Fruit fly (Drosophila melanogaster) whole organism, embryonic: ENCODE measurements around the gene CG13313.

Source experiments
- Adf1 ChIP-seq: fragments of 200-800 bp; sonication (Bioruptor generic); IDR thresholded peaks from 2 replicates; pipeline ENCODE4 v1.3.6; 2022; ENCODE audit warnings: missing biosample characterization, missing genetic modification characterization
- Awh ChIP-seq: fragments of 200-800 bp; sonication (Bioruptor generic); IDR thresholded peaks from 2 replicates; pipeline ENCODE4, ENCODE4 v1.3.6; 2022; ENCODE audit warnings: missing biosample characterization, missing genetic modification characterization
- B-H1 ChIP-seq: fragments of 200-800 bp; sonication (Bioruptor generic); IDR thresholded peaks from 3 replicates; pipeline ENCODE4 v1.3.6; 2022; ENCODE audit warnings: missing biosample characterization, missing genetic modification characterization
- CG12104 ChIP-seq: fragments of 200-800 bp; sonication (Bioruptor generic); optimal IDR thresholded peaks from 3 replicates; lab custom pipeline; 2016; ENCODE audit warnings: missing biosample characterization, missing genetic modification characterization
- CG14014 ChIP-seq: fragments of 200-800 bp; sonication (Bioruptor generic); IDR thresholded peaks from 2 replicates; pipeline ENCODE4 v1.3.6; 2022; ENCODE audit warnings: missing biosample characterization, missing genetic modification characterization
- CG15514 ChIP-seq: fragments of 200-800 bp; sonication (Bioruptor generic); optimal IDR thresholded peaks from 3 replicates; lab custom pipeline; 2017; ENCODE audit warnings: missing biosample characterization, missing genetic modification characterization, mild to moderate bottlenecking, moderate library complexity, missing genetic modification reagents
- CG1603 ChIP-seq: fragments of 200-800 bp; sonication (Bioruptor generic); optimal IDR thresholded peaks from 2 replicates; lab custom pipeline; 2019; ENCODE audit warnings: missing biosample characterization, mild to moderate bottlenecking, missing genetic modification characterization, moderate library complexity
- CG17829 ChIP-seq: fragments of 200-800 bp; optimal IDR thresholded peaks from 2 replicates; lab custom pipeline; 2019; ENCODE audit warnings: missing biosample characterization, mild to moderate bottlenecking, missing genetic modification characterization, moderate library complexity
- CG18599 ChIP-seq: fragments of 200-800 bp; sonication (Bioruptor generic); optimal IDR thresholded peaks from 3 replicates; lab custom pipeline; 2017; ENCODE audit warnings: missing biosample characterization, missing genetic modification characterization, mild to moderate bottlenecking, moderate library complexity, missing genetic modification reagents
- CG32767 ChIP-seq: fragments of 200-800 bp; sonication (Bioruptor generic); IDR thresholded peaks from 2 replicates; pipeline ENCODE4 v1.3.6; 2022; ENCODE audit warnings: missing biosample characterization, missing genetic modification characterization
- CG32772 ChIP-seq: fragments of 200-800 bp; sonication (Bioruptor generic); IDR thresholded peaks from 2 replicates; pipeline ENCODE4 v1.3.6; 2022; ENCODE audit warnings: missing biosample characterization, missing genetic modification characterization
- CG3281 ChIP-seq: fragments of 200-800 bp; sonication (Bioruptor generic); optimal IDR thresholded peaks from 3 replicates; lab custom pipeline; 2017; ENCODE audit warnings: missing biosample characterization, mild to moderate bottlenecking, missing genetic modification characterization
- CG6175 ChIP-seq: fragments of 200-800 bp; sonication (Bioruptor generic); IDR thresholded peaks from 3 replicates; pipeline ENCODE4 v1.3.6; 2022; ENCODE audit warnings: missing biosample characterization, missing genetic modification characterization
- CG6854 ChIP-seq: fragments of 200-800 bp; sonication (Bioruptor generic); optimal IDR thresholded peaks from 3 replicates; lab custom pipeline; 2017; ENCODE audit warnings: missing biosample characterization, mild to moderate bottlenecking, missing genetic modification characterization
- CG7271 ChIP-seq: fragments of 200-800 bp; sonication (Bioruptor generic); optimal IDR thresholded peaks from 2 replicates; lab custom pipeline; 2018; ENCODE audit warnings: missing biosample characterization, mild to moderate bottlenecking, missing genetic modification characterization, moderate library complexity
- Deaf1 ChIP-seq: fragments of 200-800 bp; optimal IDR thresholded peaks from 3 replicates; lab custom pipeline; 2019; ENCODE audit warnings: missing biosample characterization, mild to moderate bottlenecking, missing genetic modification characterization, moderate library complexity
- Drgx ChIP-seq: fragments of 200-800 bp; sonication (Bioruptor generic); IDR thresholded peaks from 2 replicates; pipeline ENCODE4 v1.3.6; 2022; ENCODE audit warnings: missing biosample characterization, missing genetic modification characterization
- E2f2 ChIP-seq: fragments of 200-800 bp; sonication (Bioruptor generic); IDR thresholded peaks from 2 replicates; pipeline ENCODE4 v1.3.6; 2022; ENCODE audit warnings: missing biosample characterization, missing genetic modification characterization
- HHEX ChIP-seq: fragments of 200-800 bp; sonication (Bioruptor generic); optimal IDR thresholded peaks from 3 replicates; lab custom pipeline; 2017; ENCODE audit warnings: missing biosample characterization, mild to moderate bottlenecking, missing genetic modification characterization, missing genetic modification reagents
- Hand ChIP-seq: fragments of 200-800 bp; sonication (Bioruptor generic); optimal IDR thresholded peaks from 2 replicates; lab custom pipeline; 2017; ENCODE audit warnings: mild to moderate bottlenecking, missing biosample characterization, missing genetic modification reagents, missing genetic modification characterization
- Kr ChIP-seq: fragments of 200-800 bp; sonication (Bioruptor generic); optimal IDR thresholded peaks from 2 replicates; lab custom pipeline; 2017; ENCODE audit warnings: missing biosample characterization, mild to moderate bottlenecking, missing genetic modification characterization
- Med ChIP-seq: fragments of 200-800 bp; sonication (Bioruptor generic); peaks from one replicate; lab custom pipeline; 2016; ENCODE audit warnings: missing biosample characterization, missing genetic modification characterization, mild to moderate bottlenecking, inconsistent platforms, moderate library complexity
- Opbp ChIP-seq: fragments of 200-800 bp; sonication (Bioruptor generic); IDR thresholded peaks from 3 replicates; pipeline ENCODE4 v1.3.6; 2022; ENCODE audit warnings: missing biosample characterization, missing genetic modification characterization; ENCODE audit not compliant: partially characterized antibody
- Scr ChIP-seq: fragments of 200-800 bp; sonication (Bioruptor generic); IDR thresholded peaks from 2 replicates; pipeline ENCODE4 v1.3.6; 2022; ENCODE audit warnings: missing biosample characterization, missing genetic modification characterization; ENCODE audit not compliant: partially characterized antibody
- Six4 ChIP-seq: fragments of 200-800 bp; sonication (Bioruptor generic); optimal IDR thresholded peaks from 2 replicates; lab custom pipeline; 2016; ENCODE audit warnings: missing biosample characterization, missing genetic modification characterization
- Stat92E ChIP-seq, 3 experiments: fragments of >200 bp in 2 of 3; fragments of 200-800 bp in 1 of 3; sonication (Bioruptor generic) in 1 of 3; optimal IDR thresholded peaks; 2 replicates each; lab custom pipeline; 2017 to 2019; ENCODE audit warnings: missing biosample characterization in 3 of 3, missing genetic modification characterization in 3 of 3, mild to moderate bottlenecking in 1 of 3, moderate library complexity in 1 of 3
- Usf ChIP-seq: fragments of 200-800 bp; sonication (Bioruptor generic); optimal IDR thresholded peaks from 2 replicates; lab custom pipeline; 2017; ENCODE audit warnings: missing genotype, missing biosample characterization, missing genetic modification characterization
- bowl ChIP-seq: fragments of 200-800 bp; sonication (Bioruptor generic); IDR thresholded peaks from 2 replicates; pipeline ENCODE4 v1.3.6; 2022; ENCODE audit warnings: missing biosample characterization, missing genetic modification characterization
- ci ChIP-seq: fragments of 200-800 bp; sonication (Bioruptor generic); IDR thresholded peaks from 3 replicates; pipeline ENCODE4 v1.3.6; 2022; ENCODE audit warnings: missing biosample characterization, missing genetic modification characterization
- crol ChIP-seq: fragments of 200-800 bp; sonication (Bioruptor generic); IDR thresholded peaks from 2 replicates; pipeline ENCODE4 v1.3.6; 2022; ENCODE audit warnings: missing biosample characterization, missing genetic modification characterization
- fd64A ChIP-seq: fragments of 200-800 bp; sonication (Bioruptor generic); optimal IDR thresholded peaks from 3 replicates; lab custom pipeline; 2018; ENCODE audit warnings: missing biosample characterization, mild to moderate bottlenecking, missing genetic modification characterization
- gro ChIP-seq: fragments of 200-800 bp; sonication (Bioruptor generic); optimal IDR thresholded peaks from 2 replicates; lab custom pipeline; 2016; ENCODE audit warnings: missing biosample characterization, missing genetic modification characterization
- hkb ChIP-seq, 2 experiments: fragments of 200-800 bp in 1 of 2; fragments of >200 bp in 1 of 2; sonication (Bioruptor generic) in 1 of 2; IDR thresholded peaks in 1 of 2; optimal IDR thresholded peaks in 1 of 2; 2 replicates each; pipeline versions ENCODE4 v1.3.6 to Lab custom; 2017 to 2022; ENCODE audit warnings: missing biosample characterization in 1 of 2, missing genetic modification characterization in 1 of 2
- lov ChIP-seq, 2 experiments: fragments of 200-800 bp in 1 of 2; fragments of >200 bp in 1 of 2; sonication (Bioruptor generic) in 1 of 2; IDR thresholded peaks in 1 of 2; optimal IDR thresholded peaks in 1 of 2; 2 replicates in 1 of 2; 3 replicates in 1 of 2; pipeline versions ENCODE4 v1.3.6 to Lab custom; 2017 to 2022; ENCODE audit warnings: missing biosample characterization in 1 of 2, missing genetic modification characterization in 1 of 2
- maf-S ChIP-seq: fragments of 200-800 bp; sonication (Bioruptor generic); optimal IDR thresholded peaks from 2 replicates; lab custom pipeline; 2016; ENCODE audit warnings: missing biosample characterization, missing genetic modification characterization
- nerfin-1 ChIP-seq: fragments of 200-800 bp; sonication (Bioruptor generic); optimal IDR thresholded peaks from 3 replicates; lab custom pipeline; 2019; ENCODE audit warnings: missing biosample characterization, mild to moderate bottlenecking, missing genetic modification characterization, moderate library complexity
- nmo ChIP-seq: fragments of 200-800 bp; sonication (Bioruptor generic); optimal IDR thresholded peaks from 2 replicates; lab custom pipeline; 2018; ENCODE audit warnings: missing biosample characterization, mild to moderate bottlenecking, missing genetic modification characterization, moderate library complexity
- peb ChIP-seq: fragments of 200-800 bp; sonication (Bioruptor generic); IDR thresholded peaks from 2 replicates; pipeline ENCODE4 v1.3.6; 2022; ENCODE audit warnings: missing biosample characterization, missing genetic modification characterization
- pum ChIP-seq: fragments of 200-800 bp; sonication (Bioruptor generic); optimal IDR thresholded peaks from 2 replicates; lab custom pipeline; 2016; ENCODE audit warnings: missing biosample characterization, missing genetic modification characterization
- sens ChIP-seq: fragments of 200-800 bp; sonication (Bioruptor generic); peaks from one replicate; lab custom pipeline; 2016; ENCODE audit warnings: missing biosample characterization, missing genetic modification characterization
- tna ChIP-seq: fragments of 200-800 bp; sonication (Bioruptor generic); IDR thresholded peaks from 2 replicates; pipeline ENCODE4 v1.3.6; 2022; ENCODE audit warnings: missing biosample characterization, missing genetic modification characterization; ENCODE audit not compliant: partially characterized antibody
- zen2 ChIP-seq: fragments of 200-800 bp; sonication (Bioruptor generic); IDR thresholded peaks from 3 replicates; pipeline ENCODE4 v1.3.6; 2022; ENCODE audit warnings: missing biosample characterization, missing genetic modification characterization; ENCODE audit not compliant: partially characterized antibody
- zfh1 ChIP-seq: fragments of 200-800 bp; sonication (Bioruptor generic); IDR thresholded peaks from 3 replicates; pipeline ENCODE4 v1.3.6; 2022; ENCODE audit warnings: missing biosample characterization, missing genetic modification characterization

The CG13313 gene

DNA sequence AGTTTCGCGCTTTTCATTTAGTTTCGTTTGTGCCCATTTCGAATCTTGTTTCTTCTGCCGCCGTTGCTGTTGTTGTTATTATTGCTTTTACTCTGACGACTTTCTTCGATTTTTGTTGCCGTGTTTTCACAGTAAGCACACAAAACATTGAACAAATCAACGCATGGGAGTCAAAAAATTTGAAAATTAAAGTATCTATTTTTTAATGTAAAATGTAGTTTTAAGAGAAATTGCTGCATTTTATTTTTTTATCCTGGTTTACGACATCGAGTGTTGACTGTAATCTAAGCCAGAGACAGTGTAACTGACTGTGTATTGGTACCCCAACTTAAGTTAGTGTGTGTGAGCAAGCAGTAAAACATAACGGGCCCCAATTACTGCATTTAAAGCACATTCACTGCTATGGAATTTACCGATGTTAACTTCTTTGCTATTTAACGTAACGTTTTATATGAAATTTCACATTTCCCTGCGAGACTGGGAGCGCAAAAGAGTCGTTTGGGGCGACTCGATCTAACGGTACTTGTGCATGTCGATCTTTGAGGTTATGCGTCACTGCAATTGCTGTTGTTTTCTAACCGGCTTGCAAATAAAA lies 37.6 kb downstream of the CG13313 start (continued):
- no peak for TF ChIP-seq CG7271 (tag; lab: Kevin White, UChicago)
- TF ChIP-seq Med (GFP tag; lab: Kevin White, UChicago), result peak; percentile 93
- no peak for TF ChIP-seq Deaf1 (tag; lab: Kevin White, UChicago)
- no peak for TF ChIP-seq Scr
- TF ChIP-seq E2f2 (GFP tag; lab: Robert Waterston, UW), result peak; percentile 22; the same call in 1 of the 2 replicates
- TF ChIP-seq CG17829 (tag; lab: Kevin White, UChicago), result peak; percentile 68
- TF ChIP-seq CG15514 (GFP tag; lab: Kevin White, UChicago), result no peak
- peak; percentile 54 for TF ChIP-seq pum (GFP tag; lab: Kevin White, UChicago)

DNA sequence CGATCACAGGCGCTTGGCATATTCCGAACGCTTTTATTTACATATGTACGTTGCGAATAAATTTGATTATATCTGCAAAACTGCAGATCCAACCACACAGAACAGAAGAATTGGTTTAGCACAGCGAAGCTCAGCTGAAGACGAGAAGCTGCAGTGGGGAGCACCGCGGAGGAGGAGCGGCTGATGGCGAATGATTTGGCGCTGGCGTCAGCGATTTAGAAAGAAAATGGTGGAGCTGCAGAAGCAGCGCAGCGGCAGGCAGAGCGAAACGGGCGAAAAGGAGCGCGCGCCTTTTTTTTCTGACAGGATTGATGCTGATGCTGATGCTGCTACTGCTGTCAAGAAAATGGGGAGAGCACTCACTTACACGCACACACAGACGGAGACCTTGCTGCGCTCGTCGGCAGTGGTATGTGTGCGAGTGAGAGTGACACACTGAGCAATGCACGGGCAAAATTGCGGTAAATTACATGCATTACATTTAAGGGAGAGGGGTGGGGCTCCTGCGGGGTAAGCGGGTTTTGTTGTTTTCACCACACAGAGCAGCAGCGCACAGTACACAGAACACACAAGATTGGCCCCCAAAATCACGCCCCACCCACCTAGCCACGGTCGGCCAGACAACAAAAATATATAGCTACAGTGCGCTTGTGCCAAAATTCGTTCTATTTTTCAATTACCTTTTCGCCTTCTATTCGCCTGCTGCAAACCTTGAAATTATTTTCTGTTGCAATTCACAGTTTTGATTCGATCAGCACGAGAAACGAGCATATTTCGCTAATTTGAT lies 38.4 kb downstream of the CG13313 start:
- peak; percentile 5; the same call in 1 of the 2 replicates for TF ChIP-seq Adf1 (GFP tag; lab: Robert Waterston, UW)
- TF ChIP-seq CG32772 (GFP tag; lab: Robert Waterston, UW), result no peak
- TF ChIP-seq Drgx, result peak; percentile 35; the same call in 1 of the 2 replicates
- TF ChIP-seq zfh1 (GFP tag; lab: Robert Waterston, UW), result 0 out of 3 replicates have a peak, but pooled peaks have one; percentile 15
- TF ChIP-seq CG6175 (GFP tag; lab: Robert Waterston, UW), result no peak
- TF ChIP-seq zen2, result no peak
- TF ChIP-seq Med (GFP tag; lab: Kevin White, UChicago), result peak; percentile 75
- no peak for TF ChIP-seq hkb (optimal IDR thresholded peaks at IDR 0.05; lab: Kevin White, UChicago)
- TF ChIP-seq hkb (GFP tag; IDR thresholded peaks at IDR 0.05; lab: Robert Waterston, UW), result 0 out of 2 replicates have a peak, but pooled peaks have one; percentile 24
- no peak for TF ChIP-seq lov (optimal IDR thresholded peaks at IDR 0.05; lab: Kevin White, UChicago)
- TF ChIP-seq lov (GFP tag; IDR thresholded peaks at IDR 0.05; lab: Robert Waterston, UW), result 0 out of 3 replicates have a peak, but pooled peaks have one; percentile 48
- peak; percentile 85 for TF ChIP-seq crol (GFP tag; lab: Robert Waterston, UW)
- TF ChIP-seq nerfin-1 (tag; lab: Kevin White, UChicago), result peak; percentile 16
- no peak for TF ChIP-seq CG32767 (GFP tag; lab: Robert Waterston, UW)
- TF ChIP-seq Opbp, result peak; percentile 44; the same call in 2 of the 3 replicates
- peak; percentile 55 for TF ChIP-seq sens
- peak; percentile 38 for TF ChIP-seq CG6854 (GFP tag; lab: Kevin White, UChicago)
- TF ChIP-seq Awh, result 0 out of 2 replicates have a peak, but pooled peaks have one; percentile 24

DNA sequence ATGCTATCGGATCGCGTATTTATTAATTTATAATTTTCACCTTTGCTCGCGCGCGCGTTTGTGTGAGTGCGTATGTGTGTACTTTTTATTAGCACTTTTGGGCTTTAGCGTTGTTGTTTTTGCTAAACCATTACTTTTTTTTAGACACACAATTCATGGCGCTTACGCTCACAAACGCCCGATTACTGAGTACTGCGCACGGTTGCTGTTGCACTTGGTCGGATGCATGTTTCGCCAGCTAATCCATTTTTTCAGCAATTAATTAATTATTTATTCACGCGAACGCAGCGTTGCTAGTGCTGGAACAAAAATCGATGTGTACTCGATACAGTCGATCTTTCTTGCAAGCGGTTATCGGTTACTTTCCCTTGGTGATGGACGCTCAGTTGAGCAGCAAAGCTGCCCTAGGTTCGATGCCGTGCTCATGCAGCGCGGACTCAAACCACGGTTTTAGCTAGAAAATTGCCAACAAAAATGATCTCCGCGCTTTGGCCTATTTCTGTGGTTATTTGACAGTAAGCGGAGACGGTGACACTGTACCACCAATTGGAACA lies 39.1 kb downstream of the CG13313 start, which contains the start of the genes smg and CG5087:
TSS of gene smg (minus strand) at position 304 of the 554 bp plus-strand sequence.
TSS of gene CG5087 (plus strand) at position 499 of the 554 bp plus-strand sequence.
- TF ChIP-seq nmo (peak; percentile 71), bowl (GFP tag; lab: Robert Waterston, UW) (no peak), ci (GFP tag; lab: Robert Waterston, UW) (peak; percentile 60; the same call in 1 of the 3 replicates), B-H1 (no peak), CG1603 (tag; lab: Kevin White, UChicago) (peak; percentile 94), HHEX (GFP tag; lab: Kevin White, UChicago) (no peak), Kr (GFP tag; lab: Kevin White, UChicago) (no peak), tna (peak; percentile 53; the same call in 1 of the 2 replicates), Six4 (peak; percentile 2), CG14014 (no peak), CG18599 (GFP tag; lab: Kevin White, UChicago) (no peak), Usf (GFP tag; lab: Kevin White, UChicago) (peak; percentile 9), fd64A (GFP tag; lab: Kevin White, UChicago) (no peak), peb (GFP tag; lab: Robert Waterston, UW) (no peak), Stat92E (GFP tag; optimal IDR thresholded peaks at IDR 0.05; lab: Kevin White, UChicago) (peak in 1 of 3 experiments; percentile 52), Opbp (peak; percentile 81), maf-S (GFP tag; lab: Kevin White, UChicago) (peak; percentile 62), CG3281 (GFP tag; lab: Kevin White, UChicago) (peak; percentile 3), Hand (GFP tag; lab: Kevin White, UChicago) (no peak), CG12104 (GFP tag; lab: Kevin White, UChicago) (peak; percentile 35), gro (GFP tag; lab: Kevin White, UChicago) (peak; percentile 66)
